Fruit fly (Drosophila melanogaster) whole organism, embryonic: Measurements from ENCODE around the gene waw.
A peak's percentile ranks its signal among the peaks of the same experiment; 100 is the strongest.

Experiments
- CG1024 ChIP-seq: fragments of 200-800 bp; sonication (Bioruptor generic); IDR thresholded peaks from 2 replicates; pipeline ENCODE4 v1.3.6; 2022; ENCODE audit warnings: missing biosample characterization, missing genetic modification characterization
- CG10431 ChIP-seq: fragments of 200-800 bp; sonication (Bioruptor generic); optimal IDR thresholded peaks from 3 replicates; lab custom pipeline; 2018; ENCODE audit warnings: missing biosample characterization, mild to moderate bottlenecking, missing genetic modification characterization
- CG10543 ChIP-seq: fragments of 200-800 bp; sonication (Bioruptor generic); optimal IDR thresholded peaks from 3 replicates; lab custom pipeline; 2017; ENCODE audit warnings: missing biosample characterization, mild to moderate bottlenecking, missing genetic modification characterization, moderate library complexity
- CG14860 ChIP-seq: fragments of 200-800 bp; sonication (Bioruptor generic); IDR thresholded peaks from 3 replicates; pipeline ENCODE4 v1.3.6; 2022; ENCODE audit warnings: missing biosample characterization, missing genetic modification characterization; ENCODE audit not compliant: partially characterized antibody
- CG1529 ChIP-seq: fragments of 200-800 bp; sonication (Bioruptor generic); optimal IDR thresholded peaks from 3 replicates; lab custom pipeline; 2018; ENCODE audit warnings: missing biosample characterization, missing genetic modification characterization
- CG16813 ChIP-seq: fragments of 200-800 bp; sonication (Bioruptor generic); IDR thresholded peaks from 3 replicates; pipeline ENCODE4 v1.3.6; 2022; ENCODE audit warnings: missing biosample characterization, missing genetic modification characterization; ENCODE audit not compliant: partially characterized antibody
- CG18262 ChIP-seq: fragments of 200-800 bp; optimal IDR thresholded peaks from 3 replicates; lab custom pipeline; 2019; ENCODE audit warnings: missing biosample characterization, mild to moderate bottlenecking, missing genetic modification characterization, moderate library complexity
- CG18599 ChIP-seq: fragments of 200-800 bp; sonication (Bioruptor generic); optimal IDR thresholded peaks from 3 replicates; lab custom pipeline; 2017; ENCODE audit warnings: missing biosample characterization, missing genetic modification characterization, mild to moderate bottlenecking, moderate library complexity, missing genetic modification reagents
- CG30020 ChIP-seq: fragments of 200-800 bp; optimal IDR thresholded peaks from 2 replicates; lab custom pipeline; 2019; ENCODE audit warnings: missing biosample characterization, mild to moderate bottlenecking, missing genetic modification characterization, moderate library complexity
- CG34224 ChIP-seq: fragments of 200-800 bp; sonication (Bioruptor generic); IDR thresholded peaks from 3 replicates; pipeline ENCODE4 v1.3.6; 2022; ENCODE audit warnings: missing biosample characterization, missing genetic modification characterization; ENCODE audit not compliant: partially characterized antibody
- CG3995 ChIP-seq: fragments of 200-800 bp; sonication (Bioruptor generic); optimal IDR thresholded peaks from 3 replicates; lab custom pipeline; 2016; ENCODE audit warnings: missing biosample characterization, missing genetic modification characterization
- CG4328 ChIP-seq: fragments of 200-800 bp; sonication (Bioruptor generic); optimal IDR thresholded peaks from 3 replicates; lab custom pipeline; 2017; ENCODE audit warnings: missing biosample characterization, missing genetic modification reagents, missing genetic modification characterization
- CG4360 ChIP-seq: fragments of 200-800 bp; sonication (Bioruptor generic); IDR thresholded peaks from 2 replicates; pipeline ENCODE4 v1.3.6; 2022; ENCODE audit warnings: missing biosample characterization, missing genetic modification characterization
- CG7786 ChIP-seq: fragments of 200-800 bp; sonication (Bioruptor generic); optimal IDR thresholded peaks from 2 replicates; lab custom pipeline; 2016; ENCODE audit warnings: missing biosample characterization, missing genetic modification characterization
- CG8089 ChIP-seq: fragments of 200-800 bp; sonication (Bioruptor generic); optimal IDR thresholded peaks from 3 replicates; lab custom pipeline; 2016; ENCODE audit warnings: missing biosample characterization, missing genetic modification characterization
- CG9817 ChIP-seq: fragments of 200-800 bp; sonication (Bioruptor generic); optimal IDR thresholded peaks from 2 replicates; lab custom pipeline; 2018; ENCODE audit warnings: missing biosample characterization, mild to moderate bottlenecking, missing genetic modification characterization, moderate library complexity
- CHES-1-like ChIP-seq: fragments of 200-800 bp; sonication (Bioruptor generic); optimal IDR thresholded peaks from 2 replicates; lab custom pipeline; 2016; ENCODE audit warnings: missing biosample characterization, missing genetic modification characterization
- CrebB ChIP-seq: fragments of 200-800 bp; sonication (Bioruptor generic); optimal IDR thresholded peaks from 3 replicates; lab custom pipeline; 2018; ENCODE audit warnings: missing biosample characterization, mild to moderate bottlenecking, missing genetic modification characterization
- D19B ChIP-seq: fragments of 200-800 bp; sonication (Bioruptor generic); optimal IDR thresholded peaks from 2 replicates; lab custom pipeline; 2017; ENCODE audit warnings: missing biosample characterization, mild to moderate bottlenecking, missing genetic modification characterization
- Dll ChIP-seq: fragments of 200-800 bp; sonication (Bioruptor generic); IDR thresholded peaks from 4 replicates; pipeline ENCODE4 v1.3.6; 2022; ENCODE audit warnings: missing biosample characterization, missing genetic modification characterization; ENCODE audit not compliant: partially characterized antibody
- Doc3 ChIP-seq: fragments of 200-800 bp; sonication (Bioruptor generic); IDR thresholded peaks from 3 replicates; pipeline ENCODE4 v1.3.6; 2022; ENCODE audit warnings: missing biosample characterization, missing genetic modification characterization; ENCODE audit not compliant: partially characterized antibody
- HHEX ChIP-seq: fragments of 200-800 bp; sonication (Bioruptor generic); optimal IDR thresholded peaks from 3 replicates; lab custom pipeline; 2017; ENCODE audit warnings: missing biosample characterization, mild to moderate bottlenecking, missing genetic modification characterization, missing genetic modification reagents
- HLH4C ChIP-seq: fragments of 200-800 bp; sonication (Bioruptor generic); IDR thresholded peaks from 3 replicates; pipeline ENCODE4 v1.3.6; 2022; ENCODE audit warnings: missing biosample characterization, missing genetic modification characterization; ENCODE audit not compliant: partially characterized antibody
- MBD-R2 ChIP-seq: fragments of 200-800 bp; sonication (Bioruptor generic); IDR thresholded peaks from 2 replicates; pipeline ENCODE4 v1.3.6; 2022; ENCODE audit warnings: missing biosample characterization, missing genetic modification characterization
- MESR4 ChIP-seq: fragments of 200-800 bp; sonication (Bioruptor generic); optimal IDR thresholded peaks from 2 replicates; lab custom pipeline; 2018; ENCODE audit warnings: missing biosample characterization, mild to moderate bottlenecking, missing genetic modification characterization, moderate library complexity
- NfI ChIP-seq: fragments of 200-800 bp; sonication (Bioruptor generic); optimal IDR thresholded peaks from 3 replicates; lab custom pipeline; 2018; ENCODE audit warnings: missing biosample characterization, mild to moderate bottlenecking, missing genetic modification characterization, moderate library complexity
- Ssrp ChIP-seq: fragments of 200-800 bp; sonication (Bioruptor generic); optimal IDR thresholded peaks from 2 replicates; lab custom pipeline; 2018; ENCODE audit warnings: missing biosample characterization, mild to moderate bottlenecking, missing genetic modification characterization, moderate library complexity
- Stat92E ChIP-seq, 3 experiments: fragments of >200 bp in 2 of 3; fragments of 200-800 bp in 1 of 3; sonication (Bioruptor generic) in 1 of 3; optimal IDR thresholded peaks; 2 replicates each; lab custom pipeline; 2017 to 2019; ENCODE audit warnings: missing biosample characterization in 3 of 3, missing genetic modification characterization in 3 of 3, mild to moderate bottlenecking in 1 of 3, moderate library complexity in 1 of 3
- amos ChIP-seq: fragments of 200-800 bp; sonication (Bioruptor generic); IDR thresholded peaks from 2 replicates; pipeline ENCODE4 v1.3.6; 2022; ENCODE audit warnings: missing biosample characterization, missing genetic modification characterization; ENCODE audit not compliant: partially characterized antibody
- aop ChIP-seq: fragments of 200-800 bp; sonication (Bioruptor generic); IDR thresholded peaks from 2 replicates; pipeline ENCODE4 v1.3.6; 2022; ENCODE audit warnings: missing biosample characterization, missing genetic modification characterization
- dm ChIP-seq: fragments of 200-800 bp; sonication (Bioruptor generic); optimal IDR thresholded peaks from 3 replicates; lab custom pipeline; 2016; ENCODE audit warnings: missing biosample characterization, missing genetic modification characterization
- dysf ChIP-seq: fragments of 200-800 bp; sonication (Bioruptor generic); IDR thresholded peaks from 3 replicates; pipeline ENCODE4 v1.3.6; 2022; ENCODE audit warnings: missing biosample characterization, missing genetic modification characterization
- ems ChIP-seq: fragments of 200-800 bp; sonication (Bioruptor generic); optimal IDR thresholded peaks from 3 replicates; lab custom pipeline; 2016; ENCODE audit warnings: missing biosample characterization, missing genetic modification characterization
- esg ChIP-seq: fragments of 200-800 bp; sonication (Bioruptor generic); conservative IDR thresholded peaks from 2 replicates; pipeline ENCODE4 v1.3.6; 2022; ENCODE audit warnings: missing biosample characterization, missing genetic modification characterization
- fd3F ChIP-seq: fragments of 200-800 bp; sonication (Bioruptor generic); optimal IDR thresholded peaks from 2 replicates; lab custom pipeline; 2018; ENCODE audit warnings: missing biosample characterization, mild to moderate bottlenecking, missing genetic modification characterization, moderate library complexity
- gro ChIP-seq: fragments of 200-800 bp; sonication (Bioruptor generic); optimal IDR thresholded peaks from 2 replicates; lab custom pipeline; 2016; ENCODE audit warnings: missing biosample characterization, missing genetic modification characterization
- hb ChIP-seq: fragments of 200-800 bp; sonication (Bioruptor generic); IDR thresholded peaks from 3 replicates; pipeline ENCODE4 v1.3.6; 2022; ENCODE audit warnings: missing biosample characterization, missing genetic modification characterization; ENCODE audit not compliant: partially characterized antibody
- hth ChIP-seq: fragments of >200 bp; optimal IDR thresholded peaks from 2 replicates; lab custom pipeline; 2017; ENCODE audit warnings: inconsistent platforms
- inv ChIP-seq: fragments of 200-800 bp; sonication (Bioruptor generic); IDR thresholded peaks from 2 replicates; pipeline ENCODE4 v1.3.6; 2022; ENCODE audit warnings: missing biosample characterization, missing genetic modification characterization; ENCODE audit not compliant: partially characterized antibody
- lbe ChIP-seq: fragments of 200-800 bp; sonication (Bioruptor generic); optimal IDR thresholded peaks from 2 replicates; lab custom pipeline; 2016; ENCODE audit warnings: missing biosample characterization, mild to moderate bottlenecking, missing genetic modification characterization
- lilli ChIP-seq: fragments of 200-800 bp; sonication (Bioruptor generic); optimal IDR thresholded peaks from 3 replicates; lab custom pipeline; 2016; ENCODE audit warnings: missing biosample characterization, missing genetic modification characterization
- mld ChIP-seq: fragments of 200-800 bp; sonication (Bioruptor generic); IDR thresholded peaks from 3 replicates; pipeline ENCODE4 v1.3.6; 2022; ENCODE audit warnings: missing biosample characterization, missing genetic modification characterization; ENCODE audit not compliant: partially characterized antibody
- pita ChIP-seq: fragments of 200-800 bp; sonication (Bioruptor generic); optimal IDR thresholded peaks from 2 replicates; lab custom pipeline; 2017; ENCODE audit warnings: missing biosample characterization, mild to moderate bottlenecking, missing genetic modification characterization
- pzg ChIP-seq: fragments of 200-800 bp; sonication (Bioruptor generic); optimal IDR thresholded peaks from 3 replicates; lab custom pipeline; 2018; ENCODE audit warnings: missing biosample characterization, mild to moderate bottlenecking, missing genetic modification characterization, moderate library complexity
- sens ChIP-seq: fragments of 200-800 bp; sonication (Bioruptor generic); peaks from one replicate; lab custom pipeline; 2016; ENCODE audit warnings: missing biosample characterization, missing genetic modification characterization
- sob ChIP-seq: fragments of 200-800 bp; sonication (Bioruptor generic); IDR thresholded peaks from 2 replicates; pipeline ENCODE4 v1.3.6; 2022; ENCODE audit warnings: missing biosample characterization, missing genetic modification characterization
- yki ChIP-seq: fragments of >200 bp; optimal IDR thresholded peaks from 3 replicates; lab custom pipeline; 2018

Gene waw

DNA sequence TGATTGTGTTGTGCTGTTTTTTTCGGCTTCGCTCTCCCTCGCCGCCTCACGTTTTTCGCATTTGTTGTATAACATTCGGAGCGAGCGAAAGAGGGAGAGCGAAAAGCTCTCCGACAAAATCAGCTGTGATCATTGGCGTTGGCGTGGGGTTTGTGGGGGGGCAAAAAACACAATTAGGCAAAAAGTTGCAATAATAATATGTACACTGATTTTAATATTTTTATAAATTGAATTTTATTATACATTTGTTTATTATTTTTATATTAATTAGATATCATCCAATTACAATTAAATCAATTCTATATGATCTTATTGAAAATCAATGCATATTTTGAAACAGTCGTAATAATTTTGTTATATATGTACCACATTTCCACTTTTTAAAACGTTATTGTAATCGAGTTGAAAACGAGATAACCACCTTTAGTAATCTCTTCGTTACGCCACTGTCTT lies 12.8 kb downstream of the waw start (continued):
- no peak for TF ChIP-seq CG10543 (GFP tag; lab: Kevin White, UChicago)
- TF ChIP-seq lilli (GFP tag; lab: Kevin White, UChicago): peak; percentile 28
- no peak for TF ChIP-seq CG1529 (GFP tag; lab: Kevin White, UChicago)
- TF ChIP-seq hth (lab: Kevin White, UChicago): no peak
- TF ChIP-seq ems (GFP tag; lab: Kevin White, UChicago): no peak
- TF ChIP-seq inv (GFP tag; lab: Robert Waterston, UW): no peak
- TF ChIP-seq CG30020: no peak
- TF ChIP-seq CG10431: no peak
- no peak for TF ChIP-seq esg (GFP tag; lab: Robert Waterston, UW)
- peak; percentile 13 for TF ChIP-seq CG9817
- no peak for TF ChIP-seq pita (GFP tag; lab: Kevin White, UChicago)
- TF ChIP-seq hb (GFP tag; lab: Robert Waterston, UW): no peak
- TF ChIP-seq lbe (GFP tag; lab: Kevin White, UChicago): peak; percentile 2
- TF ChIP-seq dysf: peak; percentile 40; the same call in 1 of the 3 replicates
- TF ChIP-seq sob (GFP tag; lab: Robert Waterston, UW): no peak
- peak; percentile 41 for TF ChIP-seq NfI (GFP tag; lab: Kevin White, UChicago)
- no peak for TF ChIP-seq CrebB (tag; lab: Kevin White, UChicago)
- TF ChIP-seq yki (lab: Kevin White, UChicago): no peak
- no peak for TF ChIP-seq CHES-1-like (GFP tag; lab: Kevin White, UChicago)
- TF ChIP-seq D19B (GFP tag; lab: Kevin White, UChicago): no peak
- peak; percentile 34 for TF ChIP-seq Ssrp (tag; lab: Kevin White, UChicago)
- TF ChIP-seq Dll (GFP tag; lab: Robert Waterston, UW): no peak
- no peak for TF ChIP-seq CG8089 (GFP tag; lab: Kevin White, UChicago)

DNA sequence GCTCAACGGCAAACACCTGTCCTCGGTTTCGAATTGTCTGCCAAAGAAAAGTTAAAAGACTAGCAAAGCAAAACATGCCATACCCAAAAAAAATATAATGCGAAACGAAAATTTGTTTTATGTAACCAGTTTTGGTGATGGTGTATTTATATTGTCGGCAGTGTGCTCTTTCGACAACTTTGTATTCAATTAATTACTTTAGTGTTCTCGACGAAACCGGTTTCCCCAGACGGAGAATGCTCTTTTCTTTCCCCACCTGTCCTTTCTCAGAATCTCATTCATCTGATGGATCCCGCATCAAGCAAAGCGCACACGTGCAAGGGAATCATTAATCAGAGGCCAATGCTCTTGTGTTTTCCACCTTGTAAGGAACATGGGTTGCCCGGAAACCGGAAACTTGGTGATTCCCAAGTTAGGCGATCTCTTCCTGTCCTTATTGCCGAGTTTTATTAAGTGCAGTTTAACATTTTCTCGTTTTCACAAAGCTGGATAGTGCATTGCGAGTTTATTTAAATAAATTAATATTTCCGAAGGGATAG lies 15.6 kb downstream of the waw start:
- TF ChIP-seq gro (GFP tag; lab: Kevin White, UChicago) (no peak), sens (GFP tag; lab: Kevin White, UChicago) (peak; percentile 2), CG18262 (tag; lab: Kevin White, UChicago) (no peak), CG34224 (GFP tag; lab: Robert Waterston, UW) (no peak), fd3F (no peak), CG4360 (no peak), Stat92E (GFP tag; optimal IDR thresholded peaks at IDR 0.05; lab: Kevin White, UChicago) (peak in 1 of 3 experiments; percentile 49), CG18599 (no peak)

dm6 chrX:21387695-21388094 lies 24.9 kb downstream of the waw start, which contains the start of gene Ddx56:
Gene Ddx56 (minus strand): TSS chrX:21387946.
- no peak for TF ChIP-seq aop (GFP tag; lab: Robert Waterston, UW)
- TF ChIP-seq MBD-R2 (GFP tag; lab: Robert Waterston, UW): peak; percentile 46; the same call in 1 of the 2 replicates
- 0 out of 3 replicates have a peak, but pooled peaks have one; percentile 22 for TF ChIP-seq CG14860 (GFP tag; lab: Robert Waterston, UW)
- peak; percentile 29 for TF ChIP-seq CG3995 (GFP tag; lab: Kevin White, UChicago)
- TF ChIP-seq CG4328 (GFP tag; lab: Kevin White, UChicago): no peak
- peak; percentile 47; the same call in 2 of the 3 replicates for TF ChIP-seq Doc3
- TF ChIP-seq MESR4 (GFP tag; lab: Kevin White, UChicago): peak; percentile 85
- peak; percentile 29 for TF ChIP-seq dm
- TF ChIP-seq HHEX (GFP tag; lab: Kevin White, UChicago): no peak
- no peak for TF ChIP-seq mld (GFP tag; lab: Robert Waterston, UW)
- TF ChIP-seq HLH4C (GFP tag; lab: Robert Waterston, UW): peak; percentile 62; the same call in 2 of the 3 replicates
- peak; percentile 8 for TF ChIP-seq pzg (GFP tag; lab: Kevin White, UChicago)
- no peak for TF ChIP-seq CG1024 (GFP tag; lab: Robert Waterston, UW)
- peak; percentile 70 for TF ChIP-seq amos (GFP tag; lab: Robert Waterston, UW)
- peak; percentile 50; the same call in 2 of the 3 replicates for TF ChIP-seq CG16813 (GFP tag; lab: Robert Waterston, UW)
- TF ChIP-seq inv (GFP tag; lab: Robert Waterston, UW): peak; percentile 15; the same call in 1 of the 2 replicates
- no peak for TF ChIP-seq CG7786
